Fruit fly (Drosophila melanogaster): ENCODE results near the gene CG31974.

- TF ChIP-seq Myc (optimal IDR thresholded peaks at IDR 0.05) (no peak), insv (optimal IDR thresholded peaks at IDR 0.05) (no peak), h (optimal IDR thresholded peaks at IDR 0.05) (no peak), Sin3A (optimal IDR thresholded peaks at IDR 0.05) (no peak), psq (optimal IDR thresholded peaks at IDR 0.05) (no peak), ttk (optimal IDR thresholded peaks at IDR 0.05) (no peak)
These were observed 20.3 kb upstream of the CG31974 start for dm6 chr2L:163229-163628.

Data from Kc167 (cell line).